Fruit fly (Drosophila melanogaster) whole organism, embryonic: Measurements from ENCODE around the gene aqz.

Source experiments
- Atf-2 ChIP-seq: fragments of 200-800 bp; sonication (Bioruptor generic); optimal IDR thresholded peaks from 2 replicates; lab custom pipeline; 2016; ENCODE audit warnings: missing biosample characterization, missing genetic modification characterization
- Blimp-1 ChIP-seq: fragments of 200-800 bp; sonication (Bioruptor generic); optimal IDR thresholded peaks from 3 replicates; lab custom pipeline; 2018; ENCODE audit warnings: missing biosample characterization, missing genetic modification characterization, mild to moderate bottlenecking, moderate library complexity, missing genetic modification reagents
- CG1024 ChIP-seq: fragments of 200-800 bp; sonication (Bioruptor generic); IDR thresholded peaks from 2 replicates; pipeline ENCODE4 v1.3.6; 2022; ENCODE audit warnings: missing biosample characterization, missing genetic modification characterization
- CG10543 ChIP-seq: fragments of 200-800 bp; sonication (Bioruptor generic); optimal IDR thresholded peaks from 3 replicates; lab custom pipeline; 2017; ENCODE audit warnings: missing biosample characterization, mild to moderate bottlenecking, missing genetic modification characterization, moderate library complexity
- CG11456 ChIP-seq: fragments of 200-800 bp; sonication (Bioruptor generic); IDR thresholded peaks from 3 replicates; pipeline ENCODE4 v1.3.6; 2022; ENCODE audit warnings: missing biosample characterization, missing genetic modification characterization
- CG12155 ChIP-seq: fragments of 200-800 bp; sonication (Bioruptor generic); optimal IDR thresholded peaks from 3 replicates; lab custom pipeline; 2016; ENCODE audit warnings: missing biosample characterization, missing genetic modification characterization
- CG12659 ChIP-seq: fragments of 200-800 bp; sonication (Bioruptor generic); optimal IDR thresholded peaks from 3 replicates; lab custom pipeline; 2017; ENCODE audit warnings: mild to moderate bottlenecking, missing biosample characterization, missing genetic modification reagents, missing genetic modification characterization
- CG12769 ChIP-seq: fragments of 200-800 bp; sonication (Bioruptor generic); optimal IDR thresholded peaks from 2 replicates; lab custom pipeline; 2019; ENCODE audit warnings: missing biosample characterization, mild to moderate bottlenecking, missing genetic modification characterization, moderate library complexity
- CG13123 ChIP-seq: fragments of 200-800 bp; sonication (Bioruptor generic); optimal IDR thresholded peaks from 2 replicates; lab custom pipeline; 2016; ENCODE audit warnings: missing biosample characterization, missing genetic modification characterization
- CG13624 ChIP-seq: fragments of 200-800 bp; sonication (Bioruptor generic); optimal IDR thresholded peaks from 2 replicates; lab custom pipeline; 2016; ENCODE audit warnings: missing biosample characterization, missing genetic modification characterization
- CG15269 ChIP-seq: fragments of 200-800 bp; sonication (Bioruptor generic); optimal IDR thresholded peaks from 2 replicates; lab custom pipeline; 2018; ENCODE audit warnings: missing biosample characterization, mild to moderate bottlenecking, missing genetic modification characterization, moderate library complexity
- CG1647 ChIP-seq: fragments of 200-800 bp; sonication (Bioruptor generic); optimal IDR thresholded peaks from 3 replicates; lab custom pipeline; 2016; ENCODE audit warnings: missing biosample characterization, missing genetic modification characterization
- CG17359 ChIP-seq: fragments of 200-800 bp; sonication (Bioruptor generic); optimal IDR thresholded peaks from 3 replicates; lab custom pipeline; 2018; ENCODE audit warnings: missing biosample characterization, mild to moderate bottlenecking, missing genetic modification characterization, moderate library complexity
- CG17385 ChIP-seq: fragments of 200-800 bp; sonication (Bioruptor generic); optimal IDR thresholded peaks from 3 replicates; lab custom pipeline; 2018; ENCODE audit warnings: missing biosample characterization, mild to moderate bottlenecking, missing genetic modification characterization
- CG2129 ChIP-seq: fragments of 200-800 bp; sonication (Bioruptor generic); IDR thresholded peaks from 2 replicates; pipeline ENCODE4 v1.3.6; 2022; ENCODE audit warnings: missing biosample characterization, missing genetic modification characterization; ENCODE audit not compliant: partially characterized antibody
- CG30403 ChIP-seq: fragments of 200-800 bp; sonication (Bioruptor generic); optimal IDR thresholded peaks from 3 replicates; lab custom pipeline; 2016; ENCODE audit warnings: missing biosample characterization, missing genetic modification characterization
- CG31224 ChIP-seq: fragments of 200-800 bp; sonication (Bioruptor generic); IDR thresholded peaks from 2 replicates; pipeline ENCODE4 v1.3.6; 2022; ENCODE audit warnings: missing biosample characterization, missing genetic modification characterization
- CG4282 ChIP-seq: fragments of 200-800 bp; sonication (Bioruptor generic); optimal IDR thresholded peaks from 2 replicates; lab custom pipeline; 2016; ENCODE audit warnings: missing biosample characterization, missing genetic modification characterization
- CG6654 ChIP-seq: fragments of 200-800 bp; sonication (Bioruptor generic); optimal IDR thresholded peaks from 2 replicates; lab custom pipeline; 2017; ENCODE audit warnings: missing biosample characterization, mild to moderate bottlenecking, missing genetic modification characterization
- CTCF ChIP-seq: fragments of 200-800 bp; sonication (Bioruptor generic); optimal IDR thresholded peaks from 2 replicates; lab custom pipeline; 2017; ENCODE audit warnings: missing biosample characterization, mild to moderate bottlenecking, missing genetic modification characterization, moderate library complexity
- Chrac-16 ChIP-seq: fragments of 200-800 bp; sonication (Bioruptor generic); optimal IDR thresholded peaks from 3 replicates; lab custom pipeline; 2016; ENCODE audit warnings: missing biosample characterization, missing genetic modification characterization
- Drgx ChIP-seq: fragments of 200-800 bp; sonication (Bioruptor generic); IDR thresholded peaks from 2 replicates; pipeline ENCODE4 v1.3.6; 2022; ENCODE audit warnings: missing biosample characterization, missing genetic modification characterization
- Fer1 ChIP-seq: fragments of 200-800 bp; sonication (Bioruptor generic); optimal IDR thresholded peaks from 2 replicates; lab custom pipeline; 2017; ENCODE audit warnings: missing biosample characterization, mild to moderate bottlenecking, missing genetic modification characterization
- Gsc ChIP-seq: fragments of 200-800 bp; sonication (Bioruptor generic); IDR thresholded peaks from 2 replicates; pipeline ENCODE4 v1.3.6; 2022; ENCODE audit warnings: missing biosample characterization, missing genetic modification characterization
- H2.0 ChIP-seq: fragments of 200-800 bp; sonication (Bioruptor generic); IDR thresholded peaks from 2 replicates; pipeline ENCODE4 v1.3.6; 2022; ENCODE audit warnings: missing biosample characterization, missing genetic modification characterization
- Hmx ChIP-seq: fragments of 200-800 bp; sonication (Bioruptor generic); optimal IDR thresholded peaks from 2 replicates; lab custom pipeline; 2016; ENCODE audit warnings: missing biosample characterization, missing genetic modification characterization
- Meics ChIP-seq: fragments of 200-800 bp; sonication (Bioruptor generic); optimal IDR thresholded peaks from 2 replicates; lab custom pipeline; 2017; ENCODE audit warnings: missing biosample characterization, mild to moderate bottlenecking, missing genetic modification characterization
- Pdp1 ChIP-seq, 2 experiments: fragments of 200-800 bp; sonication (Bioruptor generic); optimal IDR thresholded peaks; 3 replicates each; lab custom pipeline; 2016; ENCODE audit warnings: missing biosample characterization in 2 of 2, missing genetic modification characterization in 2 of 2, mild to moderate bottlenecking in 1 of 2, moderate library complexity in 1 of 2
- Six4 ChIP-seq: fragments of 200-800 bp; sonication (Bioruptor generic); optimal IDR thresholded peaks from 2 replicates; lab custom pipeline; 2016; ENCODE audit warnings: missing biosample characterization, missing genetic modification characterization
- Sry-δ ChIP-seq: fragments of 200-800 bp; sonication (Bioruptor generic); optimal IDR thresholded peaks from 2 replicates; lab custom pipeline; 2016; ENCODE audit warnings: missing biosample characterization, missing genetic modification characterization
- Stat92E ChIP-seq, 3 experiments: fragments of >200 bp in 2 of 3; fragments of 200-800 bp in 1 of 3; sonication (Bioruptor generic) in 1 of 3; optimal IDR thresholded peaks; 2 replicates each; lab custom pipeline; 2017 to 2019; ENCODE audit warnings: missing biosample characterization in 3 of 3, missing genetic modification characterization in 3 of 3, mild to moderate bottlenecking in 1 of 3, moderate library complexity in 1 of 3
- Tbp ChIP-seq: fragments of >200 bp; optimal IDR thresholded peaks from 2 replicates; lab custom pipeline; 2018; ENCODE audit warnings: missing biosample characterization, missing genetic modification characterization
- aop ChIP-seq: fragments of 200-800 bp; sonication (Bioruptor generic); IDR thresholded peaks from 2 replicates; pipeline ENCODE4 v1.3.6; 2022; ENCODE audit warnings: missing biosample characterization, missing genetic modification characterization
- az2 ChIP-seq: fragments of 200-800 bp; sonication (Bioruptor generic); optimal IDR thresholded peaks from 3 replicates; lab custom pipeline; 2016; ENCODE audit warnings: missing biosample characterization, missing genetic modification characterization
- bsh ChIP-seq, 2 experiments: fragments of 200-800 bp; sonication (Bioruptor generic); optimal IDR thresholded peaks; 2 replicates each; lab custom pipeline; 2017 to 2018; ENCODE audit warnings: mild to moderate bottlenecking in 2 of 2, missing biosample characterization in 2 of 2, missing genetic modification characterization in 2 of 2, moderate library complexity in 1 of 2
- caup ChIP-seq: fragments of 200-800 bp; sonication (Bioruptor generic); optimal IDR thresholded peaks from 3 replicates; lab custom pipeline; 2017; ENCODE audit warnings: missing biosample characterization, mild to moderate bottlenecking, missing genetic modification characterization, moderate library complexity; ENCODE audit not compliant: severe bottlenecking
- chinmo ChIP-seq: fragments of 200-800 bp; sonication (Bioruptor generic); IDR thresholded peaks from 4 replicates; pipeline ENCODE4 v1.3.6; 2022; ENCODE audit warnings: missing biosample characterization, missing genetic modification characterization; ENCODE audit not compliant: partially characterized antibody
- chm ChIP-seq: fragments of 200-800 bp; sonication (Bioruptor generic); IDR thresholded peaks from 2 replicates; pipeline ENCODE4 v1.3.6; 2022; ENCODE audit warnings: missing biosample characterization, missing genetic modification characterization
- dmrt99B ChIP-seq: fragments of 200-800 bp; sonication (Bioruptor generic); optimal IDR thresholded peaks from 2 replicates; lab custom pipeline; 2018; ENCODE audit warnings: missing biosample characterization, mild to moderate bottlenecking, missing genetic modification characterization, moderate library complexity
- gem ChIP-seq: fragments of 200-800 bp; sonication (Bioruptor generic); optimal IDR thresholded peaks from 2 replicates; lab custom pipeline; 2019; ENCODE audit warnings: missing biosample characterization, mild to moderate bottlenecking, missing genetic modification characterization, moderate library complexity
- gsb ChIP-seq: fragments of 200-800 bp; sonication (Bioruptor generic); IDR thresholded peaks from 2 replicates; pipeline ENCODE4 v1.3.6; 2022; ENCODE audit warnings: missing biosample characterization, missing genetic modification characterization
- gsb-n ChIP-seq: fragments of 200-800 bp; sonication (Bioruptor generic); optimal IDR thresholded peaks from 3 replicates; lab custom pipeline; 2018; ENCODE audit warnings: missing biosample characterization, mild to moderate bottlenecking, missing genetic modification characterization
- hbn ChIP-seq: fragments of 200-800 bp; sonication (Bioruptor generic); IDR thresholded peaks from 2 replicates; pipeline ENCODE4 v1.3.6; 2022; ENCODE audit warnings: missing biosample characterization, missing genetic modification characterization; ENCODE audit not compliant: partially characterized antibody
- luna ChIP-seq: fragments of 200-800 bp; sonication (Bioruptor generic); optimal IDR thresholded peaks from 2 replicates; lab custom pipeline; 2016; ENCODE audit warnings: missing biosample characterization, missing genetic modification characterization
- pho ChIP-seq: fragments of 200-800 bp; sonication (Bioruptor generic); optimal IDR thresholded peaks from 2 replicates; lab custom pipeline; 2016; ENCODE audit warnings: missing biosample characterization, missing genetic modification characterization
- phol ChIP-seq: fragments of 200-800 bp; sonication (Bioruptor generic); optimal IDR thresholded peaks from 3 replicates; lab custom pipeline; 2018; ENCODE audit warnings: missing biosample characterization, mild to moderate bottlenecking, missing genetic modification characterization, moderate library complexity
- sd ChIP-seq: fragments of 200-800 bp; sonication (Bioruptor generic); optimal IDR thresholded peaks from 3 replicates; lab custom pipeline; 2018; ENCODE audit warnings: missing biosample characterization, mild to moderate bottlenecking, missing genetic modification characterization, moderate library complexity
- slbo ChIP-seq: fragments of 200-800 bp; sonication (Bioruptor generic); IDR thresholded peaks from 2 replicates; pipeline ENCODE4 v1.3.6; 2022; ENCODE audit warnings: missing biosample characterization, missing genetic modification characterization
- stc ChIP-seq: fragments of 200-800 bp; sonication (Bioruptor generic); IDR thresholded peaks from 2 replicates; pipeline ENCODE4 v1.3.6; 2022; ENCODE audit warnings: missing biosample characterization, missing genetic modification characterization
- tgo ChIP-seq: fragments of 200-800 bp; sonication (Bioruptor generic); IDR thresholded peaks from 3 replicates; pipeline ENCODE4 v1.3.6; 2022; ENCODE audit warnings: missing biosample characterization, missing genetic modification characterization

The aqz gene

dm6 chr3R:8812342-8812966 lies 8.0 kb downstream of the aqz start (continued):
- peak; percentile 31 for TF ChIP-seq gsb-n (tag; lab: Kevin White, UChicago)
- TF ChIP-seq caup (GFP tag; lab: Kevin White, UChicago) = no peak
- peak; percentile 66 for TF ChIP-seq gem (tag; lab: Kevin White, UChicago)
- TF ChIP-seq CG11456 = no peak
- TF ChIP-seq CG30403 (GFP tag; lab: Kevin White, UChicago) = peak; percentile 49
- no peak for TF ChIP-seq Meics (GFP tag; lab: Kevin White, UChicago)
- TF ChIP-seq dmrt99B (tag; lab: Kevin White, UChicago) = peak; percentile 69
- TF ChIP-seq CG1024 (GFP tag; lab: Robert Waterston, UW) = no peak
- peak; percentile 39 for TF ChIP-seq CG13624 (GFP tag; lab: Kevin White, UChicago)
- peak; percentile 31 for TF ChIP-seq CG10543 (GFP tag; lab: Kevin White, UChicago)
- 0 out of 4 replicates have a peak, but pooled peaks have one; percentile 13 for TF ChIP-seq chinmo
- no peak for TF ChIP-seq CTCF
- TF ChIP-seq luna (GFP tag; lab: Kevin White, UChicago) = no peak
- peak; percentile 94 for TF ChIP-seq Drgx
- peak; percentile 14 for TF ChIP-seq Six4 (GFP tag; lab: Kevin White, UChicago)
- TF ChIP-seq CG6654 (GFP tag; lab: Kevin White, UChicago) = no peak
- TF ChIP-seq CG12155 = peak; percentile 35
- TF ChIP-seq aop (GFP tag; lab: Robert Waterston, UW) = no peak
- peak; percentile 42 for TF ChIP-seq Atf-2 (GFP tag; lab: Kevin White, UChicago)
- no peak for TF ChIP-seq sd
- peak in 1 of 3 experiments; percentile 34 for TF ChIP-seq Stat92E (GFP tag; optimal IDR thresholded peaks at IDR 0.05; lab: Kevin White, UChicago)
- no peak for TF ChIP-seq CG2129 (GFP tag; lab: Robert Waterston, UW)
- TF ChIP-seq pho = peak; percentile 6
- peak; percentile 65 for TF ChIP-seq stc (GFP tag; lab: Robert Waterston, UW)
- peak; percentile 32 for TF ChIP-seq phol (tag; lab: Kevin White, UChicago)
- no peak for TF ChIP-seq Chrac-16 (GFP tag; lab: Kevin White, UChicago)
- peak; percentile 59 for TF ChIP-seq tgo
- no peak for TF ChIP-seq Fer1 (GFP tag; lab: Kevin White, UChicago)
- peak; percentile 19 for TF ChIP-seq az2
- TF ChIP-seq CG13123 (GFP tag; lab: Kevin White, UChicago) = no peak
- TF ChIP-seq CG12769 = peak; percentile 46
- peak; percentile 3 for TF ChIP-seq CG12659 (GFP tag; lab: Kevin White, UChicago)
- TF ChIP-seq gsb = no peak
- no peak for TF ChIP-seq hbn (GFP tag; lab: Robert Waterston, UW)
- peak; percentile 63 for TF ChIP-seq CG15269 (tag; lab: Kevin White, UChicago)
- TF ChIP-seq Tbp = no peak
- TF ChIP-seq bsh (GFP tag; optimal IDR thresholded peaks at IDR 0.05; lab: Kevin White, UChicago) = peak; percentile 40 to 64
- peak; percentile 18 for TF ChIP-seq CG1647 (GFP tag; lab: Kevin White, UChicago)
- TF ChIP-seq CG31224 (GFP tag; lab: Robert Waterston, UW) = peak; percentile 23; the same call in 1 of the 2 replicates
- TF ChIP-seq Blimp-1 (GFP tag; lab: Kevin White, UChicago) = peak; percentile 42
- TF ChIP-seq CG4282 (GFP tag; lab: Kevin White, UChicago) = no peak
- TF ChIP-seq Pdp1 (GFP tag; optimal IDR thresholded peaks at IDR 0.05; lab: Kevin White, UChicago) = peak; percentile 32 to 56
- peak; percentile 73; the same call in 1 of the 2 replicates for TF ChIP-seq chm (GFP tag; lab: Robert Waterston, UW)
- TF ChIP-seq slbo (GFP tag; lab: Robert Waterston, UW) = peak; percentile 67
- no peak for TF ChIP-seq Gsc (GFP tag; lab: Robert Waterston, UW)
- TF ChIP-seq CG17359 (tag; lab: Kevin White, UChicago) = peak; percentile 63
- TF ChIP-seq Sry-δ = no peak
- TF ChIP-seq H2.0 = 0 out of 2 replicates have a peak, but pooled peaks have one; percentile 37
- peak; percentile 46 for TF ChIP-seq CG17385 (GFP tag; lab: Kevin White, UChicago)
- no peak for TF ChIP-seq Hmx
